Fruit fly (Drosophila melanogaster) whole organism, embryonic: Measurements from ENCODE around the gene put.

Experiments
- CG10565 ChIP-seq: fragments of 200-800 bp; sonication (Bioruptor generic); optimal IDR thresholded peaks from 3 replicates; lab custom pipeline; 2016; ENCODE audit warnings: missing biosample characterization, mild to moderate bottlenecking, missing genetic modification characterization
- CG10979 ChIP-seq: fragments of 200-800 bp; sonication (Bioruptor generic); optimal IDR thresholded peaks from 2 replicates; lab custom pipeline; 2018; ENCODE audit warnings: missing biosample characterization, mild to moderate bottlenecking, missing genetic modification characterization, moderate library complexity
- CG12769 ChIP-seq: fragments of 200-800 bp; sonication (Bioruptor generic); optimal IDR thresholded peaks from 2 replicates; lab custom pipeline; 2019; ENCODE audit warnings: missing biosample characterization, mild to moderate bottlenecking, missing genetic modification characterization, moderate library complexity
- CG13296 ChIP-seq: fragments of 200-800 bp; sonication (Bioruptor generic); optimal IDR thresholded peaks from 3 replicates; lab custom pipeline; 2018; ENCODE audit warnings: missing biosample characterization, mild to moderate bottlenecking, missing genetic modification characterization
- CG15269 ChIP-seq: fragments of 200-800 bp; sonication (Bioruptor generic); optimal IDR thresholded peaks from 2 replicates; lab custom pipeline; 2018; ENCODE audit warnings: missing biosample characterization, mild to moderate bottlenecking, missing genetic modification characterization, moderate library complexity
- CG16813 ChIP-seq: fragments of 200-800 bp; sonication (Bioruptor generic); IDR thresholded peaks from 3 replicates; pipeline ENCODE4 v1.3.6; 2022; ENCODE audit warnings: missing biosample characterization, missing genetic modification characterization; ENCODE audit not compliant: partially characterized antibody
- CG16815 ChIP-seq: fragments of 200-800 bp; sonication (Bioruptor generic); optimal IDR thresholded peaks from 3 replicates; lab custom pipeline; 2017; ENCODE audit warnings: missing biosample characterization, mild to moderate bottlenecking, missing genetic modification characterization
- CG18262 ChIP-seq: fragments of 200-800 bp; optimal IDR thresholded peaks from 3 replicates; lab custom pipeline; 2019; ENCODE audit warnings: missing biosample characterization, mild to moderate bottlenecking, missing genetic modification characterization, moderate library complexity
- CG2116 ChIP-seq: fragments of 200-800 bp; sonication (Bioruptor generic); optimal IDR thresholded peaks from 3 replicates; lab custom pipeline; 2018; ENCODE audit warnings: missing biosample characterization, mild to moderate bottlenecking, missing genetic modification characterization
- CG2202 ChIP-seq: fragments of 200-800 bp; sonication (Bioruptor generic); optimal IDR thresholded peaks from 2 replicates; lab custom pipeline; 2018; ENCODE audit warnings: missing biosample characterization, mild to moderate bottlenecking, missing genetic modification characterization
- CG31388 ChIP-seq: fragments of 200-800 bp; sonication (Bioruptor generic); optimal IDR thresholded peaks from 2 replicates; lab custom pipeline; 2016; ENCODE audit warnings: missing biosample characterization, missing genetic modification characterization
- CG3163 ChIP-seq: fragments of 200-800 bp; sonication (Bioruptor generic); optimal IDR thresholded peaks from 3 replicates; lab custom pipeline; 2016; ENCODE audit warnings: missing biosample characterization, missing genetic modification characterization
- CG3995 ChIP-seq: fragments of 200-800 bp; sonication (Bioruptor generic); optimal IDR thresholded peaks from 3 replicates; lab custom pipeline; 2016; ENCODE audit warnings: missing biosample characterization, missing genetic modification characterization
- CG5953 ChIP-seq: fragments of 200-800 bp; sonication (Bioruptor generic); IDR thresholded peaks from 2 replicates; pipeline ENCODE4 v1.3.6; 2022; ENCODE audit warnings: missing biosample characterization, missing genetic modification characterization
- CG6765 ChIP-seq: fragments of 200-800 bp; sonication (Bioruptor generic); optimal IDR thresholded peaks from 3 replicates; lab custom pipeline; 2017; ENCODE audit warnings: missing biosample characterization, mild to moderate bottlenecking, missing genetic modification characterization
- CG7271 ChIP-seq: fragments of 200-800 bp; sonication (Bioruptor generic); optimal IDR thresholded peaks from 2 replicates; lab custom pipeline; 2018; ENCODE audit warnings: missing biosample characterization, mild to moderate bottlenecking, missing genetic modification characterization, moderate library complexity
- CG8089 ChIP-seq: fragments of 200-800 bp; sonication (Bioruptor generic); optimal IDR thresholded peaks from 3 replicates; lab custom pipeline; 2016; ENCODE audit warnings: missing biosample characterization, missing genetic modification characterization
- CG8765 ChIP-seq: fragments of 200-800 bp; sonication (Bioruptor generic); IDR thresholded peaks from 2 replicates; pipeline ENCODE4 v1.3.6; 2022; ENCODE audit warnings: missing biosample characterization, missing genetic modification characterization
- CG9797 ChIP-seq: fragments of 200-800 bp; sonication (Bioruptor generic); optimal IDR thresholded peaks from 3 replicates; lab custom pipeline; 2018; ENCODE audit warnings: missing biosample characterization, mild to moderate bottlenecking, missing genetic modification characterization
- D19B ChIP-seq: fragments of 200-800 bp; sonication (Bioruptor generic); optimal IDR thresholded peaks from 2 replicates; lab custom pipeline; 2017; ENCODE audit warnings: missing biosample characterization, mild to moderate bottlenecking, missing genetic modification characterization
- GATAe ChIP-seq: fragments of 200-800 bp; sonication (Bioruptor generic); conservative IDR thresholded peaks from 2 replicates; pipeline ENCODE4 v1.3.6; 2022; ENCODE audit warnings: missing biosample characterization, missing genetic modification characterization
- Gsc ChIP-seq: fragments of 200-800 bp; sonication (Bioruptor generic); IDR thresholded peaks from 2 replicates; pipeline ENCODE4 v1.3.6; 2022; ENCODE audit warnings: missing biosample characterization, missing genetic modification characterization
- HLH4C ChIP-seq: fragments of 200-800 bp; sonication (Bioruptor generic); IDR thresholded peaks from 3 replicates; pipeline ENCODE4 v1.3.6; 2022; ENCODE audit warnings: missing biosample characterization, missing genetic modification characterization; ENCODE audit not compliant: partially characterized antibody
- Lim3 ChIP-seq: fragments of 200-800 bp; sonication (Bioruptor generic); IDR thresholded peaks from 2 replicates; pipeline ENCODE4 v1.3.6; 2022; ENCODE audit warnings: missing biosample characterization, missing genetic modification characterization
- Lpt ChIP-seq: fragments of >200 bp; optimal IDR thresholded peaks from 2 replicates; lab custom pipeline; 2018; ENCODE audit warnings: missing biosample characterization, missing genetic modification characterization
- Mrtf ChIP-seq: fragments of 200-800 bp; sonication (Bioruptor generic); IDR thresholded peaks from 3 replicates; pipeline ENCODE4 v1.3.6; 2022; ENCODE audit warnings: missing biosample characterization, missing genetic modification characterization
- Nf-YC ChIP-seq: fragments of 200-800 bp; optimal IDR thresholded peaks from 3 replicates; lab custom pipeline; 2019; ENCODE audit warnings: missing biosample characterization, mild to moderate bottlenecking, missing genetic modification characterization, moderate library complexity
- Side ChIP-seq: fragments of 200-800 bp; sonication (Bioruptor generic); optimal IDR thresholded peaks from 2 replicates; lab custom pipeline; 2016; ENCODE audit warnings: missing biosample characterization, missing genetic modification characterization
- Sox100B ChIP-seq: fragments of 200-800 bp; sonication (Bioruptor generic); optimal IDR thresholded peaks from 3 replicates; lab custom pipeline; 2018; ENCODE audit warnings: missing biosample characterization, mild to moderate bottlenecking, missing genetic modification characterization
- aop ChIP-seq: fragments of 200-800 bp; sonication (Bioruptor generic); IDR thresholded peaks from 2 replicates; pipeline ENCODE4 v1.3.6; 2022; ENCODE audit warnings: missing biosample characterization, missing genetic modification characterization
- chif ChIP-seq, 2 experiments: fragments of 200-800 bp; sonication (Bioruptor generic); optimal IDR thresholded peaks; 3 replicates each; lab custom pipeline; 2016; ENCODE audit warnings: missing biosample characterization in 2 of 2, missing genetic modification characterization in 2 of 2
- disco-r ChIP-seq: fragments of 200-800 bp; sonication (Bioruptor generic); optimal IDR thresholded peaks from 2 replicates; lab custom pipeline; 2016; ENCODE audit warnings: missing biosample characterization, missing genetic modification characterization
- dmrt11E ChIP-seq: fragments of 200-800 bp; sonication (Bioruptor generic); optimal IDR thresholded peaks from 3 replicates; lab custom pipeline; 2018; ENCODE audit warnings: missing biosample characterization, mild to moderate bottlenecking, missing genetic modification characterization, moderate library complexity
- eve ChIP-seq, 2 experiments: fragments of >200 bp; optimal IDR thresholded peaks; 2 replicates each; lab custom pipeline; 2017; ENCODE audit warnings: missing biosample characterization in 2 of 2, missing genetic modification characterization in 2 of 2
- fd96Cb ChIP-seq: fragments of 200-800 bp; sonication (Bioruptor generic); optimal IDR thresholded peaks from 2 replicates; lab custom pipeline; 2018; ENCODE audit warnings: missing biosample characterization, mild to moderate bottlenecking, missing genetic modification characterization, moderate library complexity
- fu2 ChIP-seq: fragments of 200-800 bp; sonication (Bioruptor generic); optimal IDR thresholded peaks from 2 replicates; lab custom pipeline; 2016; ENCODE audit warnings: missing biosample characterization, missing genetic modification characterization
- gfzf ChIP-seq: fragments of 200-800 bp; sonication (Bioruptor generic); optimal IDR thresholded peaks from 2 replicates; lab custom pipeline; 2016; ENCODE audit warnings: missing biosample characterization, mild to moderate bottlenecking, missing genetic modification characterization, moderate library complexity
- gsb ChIP-seq: fragments of 200-800 bp; sonication (Bioruptor generic); IDR thresholded peaks from 2 replicates; pipeline ENCODE4 v1.3.6; 2022; ENCODE audit warnings: missing biosample characterization, missing genetic modification characterization
- hth ChIP-seq: fragments of >200 bp; optimal IDR thresholded peaks from 2 replicates; lab custom pipeline; 2017; ENCODE audit warnings: inconsistent platforms
- ind ChIP-seq: fragments of 200-800 bp; sonication (Bioruptor generic); optimal IDR thresholded peaks from 3 replicates; lab custom pipeline; 2016; ENCODE audit warnings: missing biosample characterization, missing genetic modification characterization
- pfk ChIP-seq: fragments of 200-800 bp; sonication (Bioruptor generic); optimal IDR thresholded peaks from 2 replicates; lab custom pipeline; 2018; ENCODE audit warnings: missing biosample characterization, mild to moderate bottlenecking, missing genetic modification characterization, moderate library complexity
- pum ChIP-seq: fragments of 200-800 bp; sonication (Bioruptor generic); optimal IDR thresholded peaks from 2 replicates; lab custom pipeline; 2016; ENCODE audit warnings: missing biosample characterization, missing genetic modification characterization
- sim ChIP-seq: fragments of 200-800 bp; sonication (Bioruptor generic); IDR thresholded peaks from 2 replicates; pipeline ENCODE4 v1.3.6; 2022; ENCODE audit warnings: missing biosample characterization, missing genetic modification characterization
- slp2 ChIP-seq: fragments of 200-800 bp; sonication (Bioruptor generic); optimal IDR thresholded peaks from 2 replicates; lab custom pipeline; 2016; ENCODE audit warnings: missing biosample characterization, missing genetic modification characterization
- stwl ChIP-seq: fragments of 200-800 bp; sonication (Bioruptor generic); optimal IDR thresholded peaks from 3 replicates; lab custom pipeline; 2018; ENCODE audit warnings: missing biosample characterization, mild to moderate bottlenecking, missing genetic modification characterization, moderate library complexity
- tll ChIP-seq, 2 experiments: fragments of 200-800 bp in 1 of 2; fragments of >200 bp in 1 of 2; sonication (Bioruptor generic) in 1 of 2; optimal IDR thresholded peaks; 2 replicates each; lab custom pipeline; 2017 to 2019; ENCODE audit warnings: missing biosample characterization in 2 of 2, missing genetic modification characterization in 2 of 2, mild to moderate bottlenecking in 1 of 2, moderate library complexity in 1 of 2
- toy ChIP-seq: fragments of 200-800 bp; sonication (Bioruptor generic); IDR thresholded peaks from 2 replicates; pipeline ENCODE4 v1.3.6; 2022; ENCODE audit warnings: missing biosample characterization, missing genetic modification characterization
- tup ChIP-seq: fragments of 200-800 bp; sonication (Bioruptor generic); optimal IDR thresholded peaks from 2 replicates; lab custom pipeline; 2016; ENCODE audit warnings: missing biosample characterization, mild to moderate bottlenecking, missing genetic modification characterization, moderate library complexity
- wdn ChIP-seq: fragments of 200-800 bp; sonication (Bioruptor generic); IDR thresholded peaks from 2 replicates; pipeline ENCODE4 v1.3.6; 2022; ENCODE audit warnings: missing biosample characterization, missing genetic modification characterization
- yki ChIP-seq: fragments of >200 bp; optimal IDR thresholded peaks from 3 replicates; lab custom pipeline; 2018

The put gene

dm6 chr3R:14625215-14626156 is at the start of gene put, which contains the start of gene His4r (continued):
- peak; percentile 14 for TF ChIP-seq CG2202
- TF ChIP-seq CG18262 (tag; lab: Kevin White, UChicago) = no peak
- no peak for TF ChIP-seq aop (GFP tag; lab: Robert Waterston, UW)
- no peak for TF ChIP-seq CG10565 (GFP tag; lab: Kevin White, UChicago)
- no peak for TF ChIP-seq pfk (GFP tag; lab: Kevin White, UChicago)
- TF ChIP-seq CG12769 (tag; lab: Kevin White, UChicago) = peak; percentile 45
- TF ChIP-seq CG5953 (GFP tag; lab: Robert Waterston, UW) = no peak
- TF ChIP-seq CG31388 = no peak
- TF ChIP-seq CG2116 (GFP tag; lab: Kevin White, UChicago) = peak; percentile 75
- no peak for TF ChIP-seq CG13296 (GFP tag; lab: Kevin White, UChicago)
- no peak for TF ChIP-seq disco-r (GFP tag; lab: Kevin White, UChicago)
- no peak for TF ChIP-seq sim (GFP tag; lab: Robert Waterston, UW)
- TF ChIP-seq Mrtf (GFP tag; lab: Robert Waterston, UW) = no peak
- no peak for TF ChIP-seq yki (lab: Kevin White, UChicago)
- no peak for TF ChIP-seq pum
- no peak for TF ChIP-seq chif (GFP tag; optimal IDR thresholded peaks at IDR 0.05; lab: Kevin White, UChicago)
- TF ChIP-seq fu2 (GFP tag; lab: Kevin White, UChicago) = no peak
- no peak for TF ChIP-seq CG16815
- TF ChIP-seq Nf-YC (tag; lab: Kevin White, UChicago) = peak; percentile 30
- TF ChIP-seq CG3995 (GFP tag; lab: Kevin White, UChicago) = no peak
- TF ChIP-seq Sox100B (GFP tag; lab: Kevin White, UChicago) = no peak
- no peak for TF ChIP-seq CG7271 (tag; lab: Kevin White, UChicago)
- TF ChIP-seq CG9797 (GFP tag; lab: Kevin White, UChicago) = peak; percentile 95
- TF ChIP-seq CG8765 (GFP tag; lab: Robert Waterston, UW) = no peak
- peak; percentile 70 for TF ChIP-seq stwl (tag; lab: Kevin White, UChicago)
- no peak for TF ChIP-seq CG3163 (GFP tag; lab: Kevin White, UChicago)
- peak; percentile 10 for TF ChIP-seq CG6765 (GFP tag; lab: Kevin White, UChicago)
- TF ChIP-seq ind (GFP tag; lab: Kevin White, UChicago) = no peak
- TF ChIP-seq Lim3 (GFP tag; lab: Robert Waterston, UW) = no peak
- TF ChIP-seq gfzf (GFP tag; lab: Kevin White, UChicago) = peak; percentile 95
- TF ChIP-seq hth = no peak
- no peak for TF ChIP-seq dmrt11E (tag; lab: Kevin White, UChicago)
- TF ChIP-seq CG15269 = no peak
- TF ChIP-seq Side = peak; percentile 31
- no peak for TF ChIP-seq CG8089 (GFP tag; lab: Kevin White, UChicago)
- TF ChIP-seq wdn = no peak
- no peak for TF ChIP-seq GATAe
- no peak for TF ChIP-seq gsb (GFP tag; lab: Robert Waterston, UW)
- TF ChIP-seq fd96Cb (tag; lab: Kevin White, UChicago) = no peak
- TF ChIP-seq toy (GFP tag; lab: Robert Waterston, UW) = no peak
- no peak for TF ChIP-seq Gsc (GFP tag; lab: Robert Waterston, UW)
- TF ChIP-seq slp2 (GFP tag; lab: Kevin White, UChicago) = no peak
- no peak for TF ChIP-seq eve (GFP tag; optimal IDR thresholded peaks at IDR 0.05; lab: Kevin White, UChicago)
- TF ChIP-seq CG16813 (GFP tag; lab: Robert Waterston, UW) = peak; percentile 62; the same call in 2 of the 3 replicates
- peak; percentile 61; the same call in 2 of the 3 replicates for TF ChIP-seq HLH4C (GFP tag; lab: Robert Waterston, UW)
- TF ChIP-seq CG10979 (tag; lab: Kevin White, UChicago) = no peak
- peak; percentile 74 for TF ChIP-seq D19B (GFP tag; lab: Kevin White, UChicago)
- TF ChIP-seq tup (GFP tag; lab: Kevin White, UChicago) = no peak
- peak in 1 of 2 experiments; percentile 4 for TF ChIP-seq tll (GFP tag; optimal IDR thresholded peaks at IDR 0.05; lab: Kevin White, UChicago)
- no peak for TF ChIP-seq Lpt (GFP tag; lab: Kevin White, UChicago)
